Worm (Caenorhabditis elegans): ENCODE measurements around the gene fil-1.

ce11 chrV:15011560-15011959, 17.9 kb downstream of the fil-1 start, which contains the start of gene nmr-2:
- TF ChIP-seq unc-39 (tag; optimal IDR thresholded peaks at IDR 0.05), result no peak
- no peak for TF ChIP-seq mep-1 (tag; optimal IDR thresholded peaks at IDR 0.05)
- no peak for TF ChIP-seq nhr-237 (tag; optimal IDR thresholded peaks at IDR 0.05)
- no peak for TF ChIP-seq elt-3 (tag; optimal IDR thresholded peaks at IDR 0.05)
- no peak for TF ChIP-seq pha-4 (tag; optimal IDR thresholded peaks at IDR 0.05)
- TF ChIP-seq nhr-12 (tag; optimal IDR thresholded peaks at IDR 0.05), result no peak
- TF ChIP-seq ceh-43 (GFP tag; optimal IDR thresholded peaks at IDR 0.05), result no peak
- no peak for TF ChIP-seq hlh-1 (tag; optimal IDR thresholded peaks at IDR 0.05)
- TF ChIP-seq unc-62 (GFP tag; optimal IDR thresholded peaks at IDR 0.05), result no peak

Data from whole organism, mixed stage, embryonic.